Fruit fly (Drosophila melanogaster): ENCODE results near the gene CG31337.

The CG31337 gene

DNA sequence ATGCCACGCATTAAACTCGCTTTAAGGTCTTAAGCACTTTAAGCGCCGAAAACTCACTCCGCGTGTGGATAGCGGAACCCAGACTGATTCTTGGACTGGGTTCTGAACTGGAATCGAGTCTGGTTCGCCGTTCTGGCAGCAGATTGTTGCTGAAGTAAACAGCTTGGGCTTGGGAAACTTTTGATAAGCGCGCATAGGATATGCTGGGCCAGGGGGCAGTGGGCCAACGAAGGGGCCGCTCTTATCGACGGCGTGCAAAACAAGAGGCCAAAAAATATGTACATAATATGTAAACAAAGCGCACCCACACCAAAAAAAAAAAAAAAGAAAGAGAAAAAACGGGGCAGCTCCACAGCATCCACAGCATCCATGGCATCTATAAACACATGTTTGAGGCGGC, at the start of gene CG31337:
Gene CG31337, minus strand, starts transcription at position 101 of the 400 bp plus-strand sequence.
- TF ChIP-seq noc (tag; optimal IDR thresholded peaks at IDR 0.05), result no peak

DNA sequence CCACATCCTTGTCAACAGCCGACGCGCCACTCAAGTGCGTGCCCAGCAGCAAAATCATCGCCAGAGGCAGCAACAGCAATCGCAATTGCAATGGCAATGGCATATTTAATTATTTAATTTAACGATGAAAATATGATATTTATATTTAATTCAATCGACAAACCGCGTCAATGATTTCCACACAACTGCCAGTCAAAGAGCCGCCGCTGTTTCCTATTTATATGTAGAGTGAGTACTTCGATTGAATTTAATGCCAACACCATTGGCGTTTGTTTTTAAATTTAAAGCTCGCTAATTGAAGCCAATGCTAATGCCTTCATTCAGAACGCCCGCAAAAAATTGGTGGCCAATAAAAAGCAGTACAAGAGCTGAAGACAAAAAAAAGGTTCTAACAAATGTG, 47.4 kb upstream of the CG31337 start, which contains the start of gene CG14369:
Gene CG14369, minus strand, starts transcription at position 101 of the 400 bp plus-strand sequence.
- TF ChIP-seq noc (tag; optimal IDR thresholded peaks at IDR 0.05), result no peak

DNA sequence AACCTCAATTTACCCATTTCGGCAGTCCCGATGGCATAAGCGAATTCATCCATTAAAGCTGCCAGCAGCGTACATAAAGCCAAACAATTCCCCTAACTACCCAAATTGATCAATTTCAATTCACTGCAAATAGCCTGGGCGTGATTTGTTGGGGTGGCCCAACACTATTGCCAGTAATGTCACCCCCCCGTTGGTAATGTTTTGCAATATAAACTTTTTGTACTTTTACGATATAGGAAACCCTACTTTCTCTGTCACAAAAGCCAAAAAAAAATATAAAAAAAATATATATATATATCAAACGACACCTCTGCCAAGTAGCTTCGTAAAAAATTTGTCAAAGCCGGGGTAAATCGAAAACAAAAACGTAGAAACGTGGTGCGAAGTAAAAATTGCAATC, 42.5 kb upstream of the CG31337 start, which contains the start of gene CG14370:
Gene CG14370, plus strand, starts transcription at position 301 of the 400 bp plus-strand sequence.
- TF ChIP-seq noc (tag; optimal IDR thresholded peaks at IDR 0.05), result no peak

DNA sequence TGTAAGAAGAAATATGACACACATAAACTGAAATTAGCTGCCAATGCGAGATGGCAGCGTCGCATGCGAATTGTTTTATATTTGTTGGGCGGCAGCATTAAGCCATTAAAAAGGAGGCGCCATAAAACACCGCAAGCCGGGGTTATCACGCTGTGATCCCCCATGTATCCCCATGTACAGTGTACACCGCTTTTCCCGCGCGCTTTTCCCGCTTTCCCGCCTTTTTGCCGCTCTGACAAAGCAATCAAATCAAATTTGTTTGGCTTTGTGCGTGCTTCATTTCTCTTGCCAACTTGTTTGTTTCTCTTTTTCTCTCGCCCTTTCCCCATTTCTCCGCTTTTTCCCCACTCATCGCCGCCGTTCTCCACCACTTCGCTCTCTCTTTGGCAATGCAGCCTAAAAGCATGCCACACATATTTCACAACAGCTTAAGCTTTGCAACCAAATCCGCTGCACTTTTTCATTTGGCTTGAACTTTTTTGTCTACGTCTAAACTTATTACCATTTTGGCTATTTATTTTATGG, 8.7 kb upstream of the CG31337 start:
- no peak for TF ChIP-seq noc (tag; optimal IDR thresholded peaks at IDR 0.05)

DNA sequence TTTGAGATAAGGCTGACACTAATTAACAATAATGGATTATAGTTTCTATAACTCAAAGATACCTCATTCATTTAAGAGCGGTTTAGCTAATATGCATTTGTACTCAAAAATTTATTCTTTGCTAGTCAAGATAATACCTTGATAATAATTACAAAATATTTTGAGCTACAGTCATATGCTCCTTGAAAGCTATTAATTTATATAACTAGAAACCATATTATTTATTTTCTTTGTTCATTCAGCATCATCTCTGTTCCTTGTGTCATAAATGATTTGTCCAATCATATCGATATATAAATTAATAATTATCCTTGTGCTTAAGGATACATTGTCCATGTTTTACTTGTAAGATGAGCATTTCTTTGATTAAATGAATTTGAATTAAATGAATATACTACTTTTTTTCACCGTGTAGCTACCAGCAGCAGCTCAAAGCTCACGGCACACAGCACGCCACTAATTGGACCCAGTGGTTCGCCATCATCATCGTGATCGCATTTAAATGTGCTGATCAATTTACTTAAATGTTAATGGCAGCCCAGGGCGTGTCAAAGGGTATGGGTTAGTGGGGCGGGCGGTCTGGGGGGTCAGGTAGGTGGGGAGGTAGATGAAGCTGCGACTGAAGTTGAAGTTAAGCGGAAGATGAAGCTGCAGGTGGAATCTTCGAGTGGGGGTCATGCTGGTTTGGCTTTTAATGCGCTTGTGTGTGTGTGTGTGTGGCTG, 8.1 kb upstream of the CG31337 start:
- TF ChIP-seq noc (tag; optimal IDR thresholded peaks at IDR 0.05), result no peak

DNA sequence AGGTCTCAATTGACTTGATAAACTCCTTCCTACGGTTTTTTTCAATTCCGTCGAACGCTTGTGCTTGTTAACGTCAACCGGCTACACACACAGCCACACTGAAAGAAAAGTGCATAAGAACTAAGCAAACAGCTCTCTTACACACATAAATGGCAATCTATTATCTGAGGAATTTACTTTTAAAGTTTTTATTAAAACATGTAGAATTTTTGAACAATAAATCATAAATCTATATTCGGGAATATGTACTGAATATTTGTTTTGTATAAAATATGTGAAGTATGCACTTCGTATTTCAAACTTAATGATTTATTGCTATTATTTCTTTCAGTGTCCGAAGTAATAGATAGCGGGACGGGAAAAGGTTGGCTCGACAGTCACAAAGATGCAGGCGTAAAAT, 4.3 kb upstream of the CG31337 start:
- TF ChIP-seq noc (tag; optimal IDR thresholded peaks at IDR 0.05), result no peak

DNA sequence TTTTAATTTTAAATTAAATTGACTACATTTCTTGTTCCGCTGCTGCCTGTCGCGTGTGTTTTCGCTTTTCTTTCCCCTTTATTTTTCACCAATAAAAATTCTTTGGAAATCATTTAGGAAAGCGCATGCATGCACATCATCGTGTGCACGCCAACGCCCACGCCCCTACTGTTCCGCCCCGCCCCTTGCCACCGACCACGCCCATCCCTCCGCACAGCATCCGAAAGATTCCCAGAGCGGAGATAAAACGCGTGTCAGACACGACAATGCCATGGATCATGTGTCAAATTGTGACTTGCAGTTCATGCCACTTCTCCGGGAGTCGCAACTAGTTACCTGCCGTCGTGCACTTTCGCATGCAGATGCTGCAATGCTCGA, 3.2 kb upstream of the CG31337 start:
- no peak for TF ChIP-seq noc (tag; optimal IDR thresholded peaks at IDR 0.05)

DNA sequence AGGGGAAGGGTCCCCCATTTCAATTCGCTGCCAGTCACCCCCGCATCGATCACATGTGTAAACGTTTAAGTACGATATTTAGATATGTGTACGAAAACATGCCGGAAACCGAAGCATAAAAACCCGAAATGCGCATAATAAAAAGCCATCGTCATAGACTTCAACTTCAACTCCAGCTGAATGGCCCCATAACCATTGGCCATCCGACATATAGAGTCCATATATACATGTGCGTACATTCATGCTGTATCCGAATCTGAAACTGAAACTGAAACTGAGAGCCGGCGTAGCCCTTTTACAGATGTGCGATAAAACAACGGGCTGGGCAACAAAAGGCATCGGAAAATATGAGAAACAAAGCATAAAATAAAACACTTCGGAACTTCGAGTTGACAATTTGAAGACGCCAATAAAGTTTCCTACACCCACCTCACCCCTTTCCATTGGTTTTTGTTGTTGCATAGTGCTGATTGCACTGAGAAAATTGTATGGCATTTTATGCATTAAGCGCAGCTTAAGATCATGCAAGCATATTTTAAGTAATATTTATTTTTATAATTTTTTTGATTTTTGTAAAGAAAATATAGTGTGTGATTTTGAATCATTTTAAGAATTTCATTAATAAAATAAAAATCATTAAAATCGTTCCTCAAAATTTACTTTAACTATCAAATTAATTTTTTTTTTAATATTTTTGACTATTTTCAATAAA, 2.7 kb upstream of the CG31337 start:
- TF ChIP-seq noc (tag; optimal IDR thresholded peaks at IDR 0.05), result no peak

DNA sequence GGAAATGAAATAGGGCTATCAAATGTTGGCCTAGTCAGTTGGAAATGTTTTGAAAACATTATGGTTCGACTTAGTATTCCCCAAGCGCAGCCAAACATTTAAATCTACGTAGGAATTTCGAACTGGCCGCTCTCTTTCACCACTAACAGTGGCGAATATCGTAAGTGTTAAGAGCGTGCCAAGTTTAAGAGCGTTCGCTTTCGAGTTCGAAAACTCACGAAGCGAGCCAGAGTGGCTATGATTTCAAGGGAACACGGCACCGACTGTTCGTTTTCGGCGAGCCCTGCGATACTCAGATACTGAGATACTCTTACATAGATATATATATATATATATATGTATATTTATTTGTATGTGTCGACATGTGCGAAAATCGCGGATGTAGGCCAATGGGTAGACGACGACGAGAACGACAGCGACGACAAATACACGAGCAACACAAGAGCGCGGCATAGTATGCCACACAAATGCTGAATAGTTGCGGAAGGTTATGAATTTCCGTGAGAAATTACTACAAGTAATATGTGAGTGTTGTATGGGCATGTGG, 6.4 kb downstream of the CG31337 start:
- TF ChIP-seq noc (tag; optimal IDR thresholded peaks at IDR 0.05), result no peak

DNA sequence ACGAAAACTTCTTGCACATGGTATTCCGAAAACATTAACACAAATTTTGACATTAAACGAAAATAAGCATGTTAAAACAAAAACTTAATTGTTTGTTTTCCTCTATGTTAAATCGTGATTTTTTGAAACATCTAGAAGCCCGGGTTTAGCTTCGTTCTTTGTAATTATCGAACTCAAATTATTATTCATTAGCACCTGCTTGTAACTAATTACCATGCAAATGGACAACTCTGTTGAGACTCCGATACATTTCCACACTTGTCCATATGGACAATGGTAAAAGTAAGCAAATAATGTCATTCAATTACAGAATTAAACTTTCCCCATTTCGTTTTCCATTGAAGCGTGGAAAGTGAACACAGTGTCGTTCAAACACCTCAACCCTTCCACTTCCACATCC, 15.9 kb downstream of the CG31337 start, which contains the start of gene CG46457:
Gene CG46457, minus strand, starts transcription at position 101 of the 400 bp plus-strand sequence.
- TF ChIP-seq noc (tag; optimal IDR thresholded peaks at IDR 0.05), result no peak

DNA sequence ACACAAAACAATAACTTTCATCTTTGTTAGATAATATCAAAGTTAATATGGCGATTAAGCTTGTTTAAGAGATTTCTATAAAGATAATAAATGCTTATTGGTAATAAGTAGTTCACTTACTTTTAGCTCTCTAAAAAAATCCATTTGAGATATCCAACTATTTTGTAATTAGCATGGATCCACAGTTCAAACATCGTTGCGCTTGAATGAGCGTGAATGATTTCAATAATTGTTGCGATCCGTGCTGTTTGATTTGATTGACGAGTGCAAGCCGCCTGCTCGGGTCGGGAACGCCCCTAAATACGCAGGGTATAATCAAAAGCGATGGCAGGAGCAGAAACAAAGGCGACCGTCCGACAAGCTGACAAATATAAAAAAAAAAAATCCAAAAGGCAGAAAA, 18.6 kb downstream of the CG31337 start:
- TF ChIP-seq noc (tag; optimal IDR thresholded peaks at IDR 0.05), result no peak

DNA sequence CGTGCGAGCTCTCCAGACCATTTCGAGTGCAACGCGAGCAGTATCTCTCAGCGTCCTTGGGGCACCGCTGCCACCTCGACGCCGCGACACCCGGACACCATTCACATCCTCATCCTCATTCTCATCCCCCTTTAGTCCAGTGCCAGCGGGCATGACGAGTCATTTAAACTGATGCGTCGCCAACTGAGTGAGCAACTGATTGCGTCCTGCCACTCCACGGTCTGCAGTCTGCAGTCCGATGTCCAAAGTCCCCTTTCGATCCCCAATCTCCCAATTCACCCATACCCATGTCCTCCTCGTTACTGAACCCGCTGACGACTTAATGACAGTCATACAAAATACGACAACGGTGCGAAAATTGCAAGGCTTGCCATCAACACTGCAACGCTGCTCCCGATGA, 19.2 kb downstream of the CG31337 start:
- TF ChIP-seq noc (tag; optimal IDR thresholded peaks at IDR 0.05), result no peak

DNA sequence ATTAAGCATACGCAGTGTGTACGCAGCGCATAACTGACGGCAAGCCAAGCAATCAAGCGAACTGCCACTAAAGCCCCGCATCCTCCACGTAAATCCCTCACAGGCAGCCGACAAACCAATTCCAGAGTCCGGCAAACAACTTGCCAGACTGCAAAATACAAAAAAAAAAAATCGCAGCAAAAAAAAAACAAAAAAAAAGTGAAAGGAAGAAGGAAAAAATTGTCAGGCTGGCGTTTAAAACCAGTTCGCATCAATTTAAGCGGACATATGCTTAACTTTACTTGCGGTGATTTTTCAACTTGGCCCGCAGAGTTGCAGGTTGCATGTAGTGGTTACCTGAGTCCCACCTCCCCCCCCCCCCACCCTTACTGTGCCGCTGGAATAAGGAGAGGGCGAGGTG, 20.5 kb downstream of the CG31337 start:
- no peak for TF ChIP-seq noc (tag; optimal IDR thresholded peaks at IDR 0.05)

DNA sequence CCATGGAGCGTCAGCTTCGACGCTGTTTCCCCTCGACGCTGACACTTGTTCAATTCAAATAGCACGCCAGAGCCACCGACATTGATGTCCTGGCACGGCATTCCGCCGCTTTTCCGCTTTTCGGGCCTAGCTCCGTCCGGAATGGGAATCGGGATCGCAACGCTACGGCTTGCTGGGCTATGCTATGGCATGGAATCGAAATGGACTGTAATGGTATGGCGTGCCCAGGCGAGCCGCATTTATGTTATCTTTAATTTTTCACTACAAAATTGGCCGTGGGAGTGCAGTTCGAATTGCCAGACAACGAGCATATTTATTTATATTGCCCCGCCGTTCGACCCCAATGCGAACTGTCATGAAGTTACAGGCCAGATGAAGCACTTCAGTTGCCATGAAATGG, 21.8 kb downstream of the CG31337 start, which contains the start of gene CG12538:
Gene CG12538, minus strand, starts transcription at position 101 of the 400 bp plus-strand sequence.
- TF ChIP-seq noc (tag; optimal IDR thresholded peaks at IDR 0.05), result no peak

DNA sequence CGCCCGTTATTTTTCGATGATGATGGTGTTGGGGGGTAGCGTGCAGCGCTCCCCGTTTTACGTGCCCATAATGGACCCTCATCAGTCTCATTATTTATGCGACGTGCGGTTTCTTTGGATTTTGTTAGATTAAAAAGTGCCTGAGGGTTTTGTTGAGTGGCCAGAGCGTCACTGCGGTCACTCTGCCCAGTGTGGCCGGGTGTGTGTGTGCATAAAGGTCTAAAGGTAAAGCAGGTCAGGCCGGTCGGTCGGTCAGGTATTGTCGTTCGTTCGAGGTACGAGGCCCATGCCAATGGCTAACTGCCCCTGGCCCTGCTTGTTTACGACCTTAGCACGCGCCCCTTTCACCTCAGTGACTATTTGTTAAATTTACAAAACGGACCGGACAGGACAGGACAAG, 35.4 kb downstream of the CG31337 start:
- TF ChIP-seq noc (tag; optimal IDR thresholded peaks at IDR 0.05), result no peak

Data from whole organism, larva.